Fruit fly (Drosophila melanogaster): ENCODE data around the gene ex.
A peak's percentile ranks its signal among the peaks of the same experiment; 100 is the strongest.

Gene ex

dm6 chr2L:495381-496240 is 64.6 kb downstream of the ex start (continued):
- TF ChIP-seq tup (GFP tag; optimal IDR thresholded peaks at IDR 0.05) (no peak), Pdp1 (GFP tag; optimal IDR thresholded peaks at IDR 0.05) (peak in 1 of 2 experiments; percentile 61), Hey (tag; optimal IDR thresholded peaks at IDR 0.05) (peak; percentile 70), ci (GFP tag; IDR thresholded peaks at IDR 0.05) (0 out of 3 replicates have a peak, but pooled peaks have one; percentile 31), mirr (GFP tag; optimal IDR thresholded peaks at IDR 0.05) (peak; percentile 40), CG15269 (tag; optimal IDR thresholded peaks at IDR 0.05) (peak; percentile 6), sens-2 (GFP tag; IDR thresholded peaks at IDR 0.05) (peak; percentile 85), gem (tag; optimal IDR thresholded peaks at IDR 0.05) (peak; percentile 68), org-1 (GFP tag; optimal IDR thresholded peaks at IDR 0.05) (no peak), CG10959 (GFP tag; IDR thresholded peaks at IDR 0.05) (no peak), CG4360 (GFP tag; IDR thresholded peaks at IDR 0.05) (peak; percentile 51; the same call in 1 of the 2 replicates), Bteb2 (GFP tag; optimal IDR thresholded peaks at IDR 0.05) (no peak), chinmo (GFP tag; IDR thresholded peaks at IDR 0.05; ENCODE audit: partially characterized antibody) (peak; percentile 51; the same call in 1 of the 4 replicates), BEAF-32 (GFP tag; optimal IDR thresholded peaks at IDR 0.05) (no peak), CG8290 (GFP tag; optimal IDR thresholded peaks at IDR 0.05) (no peak), CG8290 (tag; optimal IDR thresholded peaks at IDR 0.05) (peak in 1 of 2 experiments; percentile 9), grn (GFP tag; optimal IDR thresholded peaks at IDR 0.05) (peak; percentile 100), sd (tag; optimal IDR thresholded peaks at IDR 0.05) (peak; percentile 40), MTF-1 (GFP tag; optimal IDR thresholded peaks at IDR 0.05; ENCODE audit: borderline replicate concordance) (no peak), zfh2 (GFP tag; optimal IDR thresholded peaks at IDR 0.05) (no peak), eve (GFP tag; optimal IDR thresholded peaks at IDR 0.05) (peak in 1 of 2 experiments; percentile 47)

- TF ChIP-seq GATAe (GFP tag; conservative IDR thresholded peaks at IDR 0.05): no peak
- TF ChIP-seq peb (GFP tag; IDR thresholded peaks at IDR 0.05): no peak
- peak; percentile 51; the same call in 1 of the 3 replicates for TF ChIP-seq vnd (GFP tag; IDR thresholded peaks at IDR 0.05; ENCODE audit: partially characterized antibody)
- TF ChIP-seq CG18599 (GFP tag; optimal IDR thresholded peaks at IDR 0.05): peak; percentile 66
- peak; percentile 50 for TF ChIP-seq stwl (tag; optimal IDR thresholded peaks at IDR 0.05)
- TF ChIP-seq sens (GFP tag): peak; percentile 29
- no peak for TF ChIP-seq CG10959 (GFP tag; IDR thresholded peaks at IDR 0.05)
- peak in 1 of 2 experiments; percentile 64 for TF ChIP-seq eve (GFP tag; optimal IDR thresholded peaks at IDR 0.05)
- no peak for TF ChIP-seq CG11085 (GFP tag; IDR thresholded peaks at IDR 0.05)
- TF ChIP-seq CG42726 (GFP tag; IDR thresholded peaks at IDR 0.05; ENCODE audit: partially characterized antibody): no peak
- TF ChIP-seq CG33213 (GFP tag; optimal IDR thresholded peaks at IDR 0.05): no peak
- no peak for TF ChIP-seq Ets65A (GFP tag)
- peak; percentile 97 for TF ChIP-seq grn (GFP tag; optimal IDR thresholded peaks at IDR 0.05)
- TF ChIP-seq YL-1 (GFP tag; optimal IDR thresholded peaks at IDR 0.05): no peak
- no peak for TF ChIP-seq ATbp (GFP tag; optimal IDR thresholded peaks at IDR 0.05)
- TF ChIP-seq CG4617 (GFP tag; optimal IDR thresholded peaks at IDR 0.05; ENCODE audit: borderline replicate concordance): no peak
- TF ChIP-seq exex (tag; optimal IDR thresholded peaks at IDR 0.05): peak; percentile 92
- peak; percentile 16 for TF ChIP-seq CG15479 (GFP tag; optimal IDR thresholded peaks at IDR 0.05)
- peak; percentile 52; the same call in 1 of the 2 replicates for TF ChIP-seq crol (GFP tag; IDR thresholded peaks at IDR 0.05)
- peak; percentile 72 for TF ChIP-seq mirr (GFP tag; optimal IDR thresholded peaks at IDR 0.05)
- peak; percentile 61 for TF ChIP-seq sd (tag; optimal IDR thresholded peaks at IDR 0.05)
- TF ChIP-seq B-H2 (GFP tag; optimal IDR thresholded peaks at IDR 0.05): no peak
- TF ChIP-seq klu (GFP tag; IDR thresholded peaks at IDR 0.05): no peak
Measured at dm6 chr2L:496436-496835, 65.4 kb downstream of the ex start.
